Worm (Caenorhabditis elegans) whole organism, L4 larva: ENCODE results near the gene F38B6.2.
A peak's percentile ranks its signal among the peaks of the same experiment; 100 is the strongest.

Experiments
- F10B5.3 ChIP-seq: sonication (generic microtip); optimal IDR thresholded peaks from 2 replicates; lab custom pipeline; 2016; ENCODE audit warnings: mild to moderate bottlenecking, missing genetic modification characterization, missing compliant biosample characterization
- F26F4.8 ChIP-seq: fragments of 200-800 bp; sonication (Bioruptor generic); conservative IDR thresholded peaks from 2 replicates; pipeline ENCODE4 v1.3.6; 2022; ENCODE audit warnings: missing genetic modification characterization, missing compliant biosample characterization
- F37D6.2 ChIP-seq: sonication (generic microtip); optimal IDR thresholded peaks from 2 replicates; lab custom pipeline; 2016; ENCODE audit warnings: mild to moderate bottlenecking, missing genetic modification characterization, missing compliant biosample characterization
- F49E8.2 ChIP-seq: sonication (generic microtip); optimal IDR thresholded peaks from 2 replicates; lab custom pipeline; 2016; ENCODE audit warnings: missing compliant biosample characterization, mild to moderate bottlenecking, missing genetic modification characterization, borderline replicate concordance
- T20F7.1 ChIP-seq: fragments of 200-800 bp; sonication (Bioruptor generic); optimal IDR thresholded peaks from 2 replicates; lab custom pipeline; 2018; ENCODE audit warnings: mild to moderate bottlenecking, missing genetic modification characterization, missing compliant biosample characterization
- T26A8.4 ChIP-seq: fragments of 200-800 bp; sonication (Bioruptor generic); IDR thresholded peaks from 2 replicates; pipeline ENCODE4 v1.3.6; 2022; ENCODE audit warnings: missing genetic modification characterization, missing compliant biosample characterization
- Y105C5A.15 ChIP-seq: fragments of 200-800 bp; sonication (Bioruptor generic); IDR thresholded peaks from 2 replicates; pipeline ENCODE4 v1.3.6; 2022; ENCODE audit warnings: missing genetic modification characterization, missing compliant biosample characterization
- Y48G9A.11 ChIP-seq: fragments of 200-800 bp; sonication (Bioruptor generic); IDR thresholded peaks from 2 replicates; pipeline ENCODE4 v1.3.6; 2022; ENCODE audit warnings: missing genetic modification reagents, missing genetic modification characterization, missing compliant biosample characterization
- Y5F2A.4 ChIP-seq: fragments of 200-800 bp; sonication (Bioruptor generic); optimal IDR thresholded peaks from 2 replicates; lab custom pipeline; 2018; ENCODE audit warnings: mild to moderate bottlenecking, missing genetic modification characterization, missing compliant biosample characterization
- Y75B8A.6 ChIP-seq: fragments of 200-800 bp; sonication (Bioruptor generic); IDR thresholded peaks from 2 replicates; pipeline ENCODE4 v1.3.6; 2022; ENCODE audit warnings: missing genetic modification reagents, missing genetic modification characterization, missing compliant biosample characterization
- ZK546.5 ChIP-seq, 2 experiments: sonication (generic microtip); optimal IDR thresholded peaks; 2 replicates each; lab custom pipeline; 2017; ENCODE audit warnings: missing biosample characterization in 2 of 2, missing genetic modification characterization in 2 of 2
- attf-4 ChIP-seq: sonication (generic microtip); optimal IDR thresholded peaks from 3 replicates; lab custom pipeline; 2017; ENCODE audit warnings: missing biosample characterization, missing genetic modification characterization
- ceh-28 ChIP-seq: fragments of 150-350 bp; optimal IDR thresholded peaks from 2 replicates; lab custom pipeline; 2014; ENCODE audit warnings: missing biosample characterization, missing genetic modification reagents, missing genetic modification characterization
- ceh-62 ChIP-seq: sonication (generic microtip); optimal IDR thresholded peaks from 2 replicates; lab custom pipeline; 2017; ENCODE audit warnings: missing biosample characterization, missing genetic modification characterization
- ces-1 ChIP-seq: fragments of 150-350 bp; sonication (generic microtip); optimal IDR thresholded peaks from 4 replicates; lab custom pipeline; 2014; ENCODE audit warnings: missing biosample characterization, missing genetic modification reagents, missing genetic modification characterization
- ctbp-1 ChIP-seq: fragments of 200-800 bp; sonication (Bioruptor generic); IDR thresholded peaks from 2 replicates; pipeline ENCODE4 v1.3.6; 2022; ENCODE audit warnings: missing genetic modification reagents, missing genetic modification characterization, missing compliant biosample characterization
- daf-12 ChIP-seq: fragments of 150-350 bp; optimal IDR thresholded peaks from 2 replicates; lab custom pipeline; 2014; ENCODE audit warnings: missing biosample characterization, missing genetic modification reagents, missing genetic modification characterization
- daf-19 ChIP-seq: fragments of 200-800 bp; sonication (Bioruptor generic); conservative IDR thresholded peaks from 2 replicates; pipeline ENCODE4 v1.3.6; 2022; ENCODE audit warnings: missing genetic modification characterization, missing compliant biosample characterization
- daf-8 ChIP-seq: fragments of 200-800 bp; sonication (Bioruptor generic); IDR thresholded peaks from 2 replicates; pipeline ENCODE4 v1.3.6; 2022; ENCODE audit warnings: missing genetic modification characterization, missing compliant biosample characterization
- dmd-8 ChIP-seq: fragments of 200-800 bp; sonication (Bioruptor generic); IDR thresholded peaks from 2 replicates; pipeline ENCODE4 v1.3.6; 2022; ENCODE audit warnings: missing genetic modification characterization, missing compliant biosample characterization
- dmd-9 ChIP-seq: fragments of 200-800 bp; sonication (Bioruptor generic); IDR thresholded peaks from 2 replicates; pipeline ENCODE4 v1.3.6; 2022; ENCODE audit warnings: missing genetic modification reagents, missing genetic modification characterization, missing compliant biosample characterization
- duxl-1 ChIP-seq: sonication (generic microtip); optimal IDR thresholded peaks from 2 replicates; lab custom pipeline; 2016; ENCODE audit warnings: mild to moderate bottlenecking, missing genetic modification characterization, moderate library complexity, missing compliant biosample characterization; ENCODE audit not compliant: poor library complexity
- egl-27 ChIP-seq: sonication (generic microtip); optimal IDR thresholded peaks from 3 replicates; lab custom pipeline; 2017; ENCODE audit warnings: missing biosample characterization, missing genetic modification reagents, missing genetic modification characterization
- gei-8 ChIP-seq: fragments of 200-800 bp; sonication (Bioruptor generic); optimal IDR thresholded peaks from 2 replicates; lab custom pipeline; 2018; ENCODE audit warnings: mild to moderate bottlenecking, missing genetic modification characterization, missing compliant biosample characterization
- hif-1 ChIP-seq, 2 experiments: sonication (generic microtip); optimal IDR thresholded peaks; 2 replicates each; lab custom pipeline; 2016 to 2017; ENCODE audit warnings: missing compliant biosample characterization in 2 of 2, missing genetic modification characterization in 2 of 2, missing genetic modification reagents in 2 of 2, missing genotype in 2 of 2, mild to moderate bottlenecking in 1 of 2
- hlh-11 ChIP-seq: fragments of 200-800 bp; sonication (Bioruptor generic); optimal IDR thresholded peaks from 2 replicates; lab custom pipeline; 2018; ENCODE audit warnings: mild to moderate bottlenecking, missing genetic modification characterization, missing compliant biosample characterization
- hlh-30 ChIP-seq: sonication (generic microtip); optimal IDR thresholded peaks from 2 replicates; lab custom pipeline; 2017; ENCODE audit warnings: antibody characterized with exemption, mild to moderate bottlenecking, missing genetic modification characterization, missing compliant biosample characterization; ENCODE audit not compliant: insufficient read depth
- lin-1 ChIP-seq: fragments of 200-800 bp; sonication (Bioruptor generic); IDR thresholded peaks from 2 replicates; pipeline ENCODE4 v1.3.6; 2022; ENCODE audit warnings: missing genetic modification reagents, missing genetic modification characterization, missing compliant biosample characterization
- lin-15B ChIP-seq: fragments of 150-350 bp; sonication (generic microtip); optimal IDR thresholded peaks from 3 replicates; lab custom pipeline; 2014; ENCODE audit warnings: missing biosample characterization, missing genetic modification characterization
- lin-29 ChIP-seq: fragments of 200-800 bp; sonication (Bioruptor generic); IDR thresholded peaks from 2 replicates; pipeline ENCODE4 v1.3.6; 2022; ENCODE audit warnings: missing genetic modification reagents, missing genetic modification characterization, missing compliant biosample characterization
- lin-39 ChIP-seq: fragments of 150-350 bp; optimal IDR thresholded peaks from 2 replicates; lab custom pipeline; 2014; ENCODE audit warnings: missing biosample characterization, missing genetic modification reagents, missing genetic modification characterization
- mdl-1 ChIP-seq, 2 experiments: fragments of 150-350 bp in 1 of 2; sonication (generic microtip) in 1 of 2; optimal IDR thresholded peaks; 2 replicates each; lab custom pipeline; 2014 to 2017; ENCODE audit warnings: missing biosample characterization in 2 of 2, missing genetic modification characterization in 2 of 2
- mdt-29 ChIP-seq: fragments of 200-800 bp; sonication (Bioruptor generic); IDR thresholded peaks from 2 replicates; pipeline ENCODE4 v1.3.6; 2022; ENCODE audit warnings: missing genetic modification reagents, missing genetic modification characterization, missing compliant biosample characterization
- mep-1 ChIP-seq: fragments of 150-350 bp; sonication (generic microtip); optimal IDR thresholded peaks from 3 replicates; lab custom pipeline; 2014; ENCODE audit warnings: missing biosample characterization, missing genetic modification characterization
- mxl-3 ChIP-seq: fragments of 200-800 bp; sonication (Bioruptor generic); optimal IDR thresholded peaks from 2 replicates; lab custom pipeline; 2018; ENCODE audit warnings: mild to moderate bottlenecking, missing genetic modification characterization, missing compliant biosample characterization
- nhr-10 ChIP-seq: fragments of 150-350 bp; optimal IDR thresholded peaks from 2 replicates; lab custom pipeline; 2014; ENCODE audit warnings: missing biosample characterization, missing genetic modification characterization
- nhr-102 ChIP-seq: sonication (generic microtip); optimal IDR thresholded peaks from 2 replicates; lab custom pipeline; 2016; ENCODE audit warnings: mild to moderate bottlenecking, missing genetic modification characterization, moderate library complexity, missing compliant biosample characterization
- nhr-11 ChIP-seq: fragments of 150-350 bp; optimal IDR thresholded peaks from 2 replicates; lab custom pipeline; 2014; ENCODE audit warnings: missing biosample characterization, missing genetic modification characterization
- nhr-237 ChIP-seq: sonication (generic microtip); optimal IDR thresholded peaks from 2 replicates; lab custom pipeline; 2017; ENCODE audit warnings: missing biosample characterization, missing genetic modification characterization
- nhr-28 ChIP-seq: fragments of 150-350 bp; optimal IDR thresholded peaks from 2 replicates; lab custom pipeline; 2014; ENCODE audit warnings: missing biosample characterization, missing genetic modification characterization
- nhr-48 ChIP-seq: sonication (generic microtip); optimal IDR thresholded peaks from 2 replicates; lab custom pipeline; 2016; ENCODE audit warnings: mild to moderate bottlenecking, missing genetic modification characterization, missing compliant biosample characterization
- nhr-6 ChIP-seq: fragments of 150-350 bp; optimal IDR thresholded peaks from 2 replicates; lab custom pipeline; 2014; ENCODE audit warnings: missing biosample characterization, missing genetic modification characterization
- nhr-76 ChIP-seq: fragments of 150-350 bp; optimal IDR thresholded peaks from 2 replicates; lab custom pipeline; 2014; ENCODE audit warnings: missing biosample characterization, missing genetic modification characterization
- rbr-2 ChIP-seq: sonication (generic microtip); optimal IDR thresholded peaks from 2 replicates; lab custom pipeline; 2016; ENCODE audit warnings: missing genotype, missing genetic modification characterization, missing compliant biosample characterization
- sdz-12 ChIP-seq: fragments of 200-800 bp; sonication (Bioruptor generic); optimal IDR thresholded peaks from 2 replicates; lab custom pipeline; 2018; ENCODE audit warnings: mild to moderate bottlenecking, missing genetic modification characterization, missing compliant biosample characterization
- spr-1 ChIP-seq: sonication (generic microtip); optimal IDR thresholded peaks from 2 replicates; lab custom pipeline; 2016; ENCODE audit warnings: mild to moderate bottlenecking, missing genetic modification characterization, missing compliant biosample characterization
- unc-62 ChIP-seq, 3 experiments: fragments of 150-350 bp in 1 of 3; sonication (generic microtip); optimal IDR thresholded peaks in 2 of 3; peaks in 1 of 3; 1 replicate in 1 of 3; 2 replicates in 2 of 3; lab custom pipeline; 2014 to 2017; ENCODE audit warnings: missing biosample characterization in 3 of 3, missing genetic modification characterization in 3 of 3, missing genetic modification reagents in 3 of 3, missing genotype in 1 of 3
- vab-7 ChIP-seq: fragments of 200-800 bp; sonication (Bioruptor generic); IDR thresholded peaks from 2 replicates; pipeline ENCODE4 v1.3.6; 2022; ENCODE audit warnings: missing genetic modification reagents, missing genetic modification characterization, missing compliant biosample characterization
- zag-1 ChIP-seq: fragments of 150-350 bp; optimal IDR thresholded peaks from 2 replicates; lab custom pipeline; 2014; ENCODE audit warnings: missing biosample characterization, missing genetic modification characterization
- ztf-11 ChIP-seq: fragments of 150-350 bp; optimal IDR thresholded peaks from 2 replicates; lab custom pipeline; 2014; ENCODE audit warnings: missing biosample characterization, missing genetic modification characterization
- ztf-7 ChIP-seq: fragments of 150-350 bp; optimal IDR thresholded peaks from 2 replicates; lab custom pipeline; 2014; ENCODE audit warnings: missing biosample characterization, missing genetic modification characterization

F38B6.2 gene

ce11 chrX:6750145-6750544 is 51.8 kb downstream of the F38B6.2 start (continued):
- TF ChIP-seq ctbp-1 (peak; percentile 52; the same call in 1 of the 2 replicates), nhr-10 (tag; lab: Kevin White, UChicago) (peak; percentile 90), gei-8 (GFP tag; lab: Kevin White, UChicago) (peak; percentile 93), daf-19 (GFP tag; lab: Robert Waterston, UW) (no peak), mep-1 (tag; lab: Kevin White, UChicago) (peak; percentile 87), T20F7.1 (peak; percentile 45), F26F4.8 (GFP tag; lab: Robert Waterston, UW) (no peak), zag-1 (tag; lab: Kevin White, UChicago) (no peak), dmd-9 (GFP tag; lab: Robert Waterston, UW) (no peak), ztf-7 (tag; lab: Kevin White, UChicago) (peak; percentile 25), nhr-237 (tag; lab: Kevin White, UChicago) (no peak), nhr-76 (tag; lab: Kevin White, UChicago) (peak; percentile 38), attf-4 (tag; lab: Kevin White, UChicago) (no peak), hif-1 (tag; optimal IDR thresholded peaks at IDR 0.05; lab: Kevin White, UChicago) (peak; percentile 64 to 84), ces-1 (GFP tag; lab: Kevin White, UChicago) (no peak), duxl-1 (tag; lab: Kevin White, UChicago) (peak; percentile 77), Y105C5A.15 (GFP tag; lab: Robert Waterston, UW) (no peak), mdl-1 (tag; optimal IDR thresholded peaks at IDR 0.05; lab: Kevin White, UChicago) (peak in 1 of 2 experiments; percentile 100), ceh-28 (tag; lab: Kevin White, UChicago) (no peak), daf-12 (tag; lab: Kevin White, UChicago) (no peak), nhr-11 (tag; lab: Kevin White, UChicago) (peak; percentile 77), lin-1 (GFP tag; lab: Robert Waterston, UW) (peak; percentile 87), T26A8.4 (GFP tag; lab: Robert Waterston, UW) (peak; percentile 68), spr-1 (tag; lab: Kevin White, UChicago) (peak; percentile 51), ZK546.5 (tag; optimal IDR thresholded peaks at IDR 0.05; lab: Kevin White, UChicago) (no peak), unc-62 (GFP tag; optimal IDR thresholded peaks at IDR 0.05 in 1 of 2; lab: Kevin White, UChicago) (peak in 1 of 2 experiments; percentile 96), unc-62 (tag; optimal IDR thresholded peaks at IDR 0.05; lab: Kevin White, UChicago) (no peak), Y75B8A.6 (GFP tag; lab: Robert Waterston, UW) (no peak), hlh-11 (tag; lab: Kevin White, UChicago) (peak; percentile 99), mdt-29 (GFP tag; lab: Robert Waterston, UW) (peak; percentile 83), nhr-6 (peak; percentile 69), F37D6.2 (tag; lab: Kevin White, UChicago) (no peak), Y48G9A.11 (no peak), F10B5.3 (tag; lab: Kevin White, UChicago) (peak; percentile 73), ztf-11 (tag; lab: Kevin White, UChicago) (no peak), ceh-62 (tag; lab: Kevin White, UChicago) (no peak), egl-27 (tag; lab: Kevin White, UChicago) (no peak), dmd-8 (GFP tag; lab: Robert Waterston, UW) (no peak), mxl-3 (GFP tag; lab: Kevin White, UChicago) (peak; percentile 89), daf-8 (GFP tag; lab: Robert Waterston, UW) (no peak), F49E8.2 (tag; lab: Kevin White, UChicago) (no peak), nhr-48 (tag; lab: Kevin White, UChicago) (peak; percentile 98), hlh-30 (tag; lab: Kevin White, UChicago) (peak; percentile 97), nhr-102 (tag; lab: Kevin White, UChicago) (peak; percentile 86), lin-15B (tag; lab: Kevin White, UChicago) (no peak), Y5F2A.4 (no peak), nhr-28 (tag; lab: Kevin White, UChicago) (peak; percentile 97), lin-29 (GFP tag; lab: Robert Waterston, UW) (peak; percentile 44; the same call in 1 of the 2 replicates), lin-39 (tag; lab: Kevin White, UChicago) (no peak), sdz-12 (no peak), vab-7 (GFP tag; lab: Robert Waterston, UW) (no peak), rbr-2 (tag; lab: Kevin White, UChicago) (peak; percentile 66)
